Fruit fly (Drosophila melanogaster) whole organism, wandering third instar larva: ENCODE data around the gene Hrs.

Experiments
- CG9705 ChIP-seq: fragments of 200-800 bp; sonication (Bioruptor generic); optimal IDR thresholded peaks from 2 replicates; lab custom pipeline; 2018; ENCODE audit warnings: missing biosample characterization, mild to moderate bottlenecking, missing genetic modification characterization
- CrebA ChIP-seq: fragments of 200-800 bp; sonication (Bioruptor generic); optimal IDR thresholded peaks from 2 replicates; lab custom pipeline; 2016; ENCODE audit warnings: missing biosample characterization, mild to moderate bottlenecking, missing genetic modification characterization, borderline replicate concordance
- Dfd ChIP-seq: fragments of >200 bp; optimal IDR thresholded peaks from 2 replicates; lab custom pipeline; 2017; ENCODE audit warnings: missing biosample characterization, missing genetic modification characterization
- Dif ChIP-seq: fragments of 200-275, 200-300 bp; sonication (Bioruptor generic); optimal IDR thresholded peaks from 2 replicates; lab custom pipeline; 2018; ENCODE audit warnings: missing biosample characterization, missing genetic modification characterization; ENCODE audit not compliant: partially characterized antibody
- HLH106 ChIP-seq: fragments of 200-800 bp; optimal IDR thresholded peaks from 3 replicates; lab custom pipeline; 2019; ENCODE audit warnings: missing biosample characterization, mild to moderate bottlenecking, missing genetic modification characterization, moderate library complexity
- Jra ChIP-seq: sonication (Bioruptor generic); optimal IDR thresholded peaks from 2 replicates; lab custom pipeline; 2016; ENCODE audit warnings: missing biosample characterization, missing genetic modification characterization
- Myc ChIP-seq: fragments of >200 bp; optimal IDR thresholded peaks from 2 replicates; lab custom pipeline; 2017
- OdsH ChIP-seq: fragments of 200-800 bp; sonication (Bioruptor generic); optimal IDR thresholded peaks from 2 replicates; lab custom pipeline; 2016; ENCODE audit warnings: missing biosample characterization, mild to moderate bottlenecking, missing genetic modification characterization
- Rel ChIP-seq, 2 experiments: fragments of 200-800 bp; sonication (Bioruptor generic) in 1 of 2; optimal IDR thresholded peaks; 2 replicates in 1 of 2; 3 replicates in 1 of 2; lab custom pipeline; 2016 to 2019; ENCODE audit warnings: mild to moderate bottlenecking in 2 of 2, missing biosample characterization in 2 of 2, missing genetic modification characterization in 2 of 2, moderate library complexity in 1 of 2
- Vsx2 ChIP-seq: fragments of 200-300, 225-300 bp; sonication (Bioruptor generic); optimal IDR thresholded peaks from 2 replicates; lab custom pipeline; 2018; ENCODE audit warnings: missing biosample characterization, missing genetic modification characterization; ENCODE audit not compliant: partially characterized antibody
- brk ChIP-seq: fragments of 200-800 bp; sonication (Bioruptor generic); optimal IDR thresholded peaks from 2 replicates; lab custom pipeline; 2016; ENCODE audit warnings: missing biosample characterization, mild to moderate bottlenecking, missing genetic modification characterization
- dl ChIP-seq, 2 experiments: fragments of 175-275, 200-275 bp in 1 of 2; fragments of 200-275 bp in 1 of 2; sonication (Bioruptor generic); optimal IDR thresholded peaks; lab custom pipeline; 2018; ENCODE audit warnings: mild to moderate bottlenecking in 2 of 2, missing biosample characterization in 2 of 2, missing genetic modification characterization in 2 of 2, moderate library complexity in 2 of 2; ENCODE audit not compliant: partially characterized antibody in 2 of 2, insufficient read depth in 1 of 2
- dsf ChIP-seq: sonication (Bioruptor generic); optimal IDR thresholded peaks from 2 replicates; lab custom pipeline; 2016; ENCODE audit warnings: missing biosample characterization, missing genetic modification characterization, borderline replicate concordance
- ey ChIP-seq: fragments of 200-800 bp; sonication (Bioruptor generic); optimal IDR thresholded peaks from 2 replicates; lab custom pipeline; 2016; ENCODE audit warnings: missing biosample characterization, missing genetic modification characterization
- fru ChIP-seq: fragments of 200-800 bp; sonication (Bioruptor generic); optimal IDR thresholded peaks from 3 replicates; lab custom pipeline; 2016; ENCODE audit warnings: missing biosample characterization, mild to moderate bottlenecking, missing genetic modification characterization
- jim ChIP-seq: fragments of 175-275, 200-325 bp; sonication (Bioruptor generic); optimal IDR thresholded peaks from 2 replicates; lab custom pipeline; 2016; ENCODE audit warnings: missing biosample characterization, mild to moderate bottlenecking, missing genetic modification characterization
- lola ChIP-seq: fragments of >200 bp; optimal IDR thresholded peaks from 2 replicates; lab custom pipeline; 2017; ENCODE audit warnings: missing biosample characterization, missing genetic modification characterization
- pan ChIP-seq: fragments of >200 bp; optimal IDR thresholded peaks from 2 replicates; lab custom pipeline; 2017
- sage ChIP-seq: fragments of 200-800 bp; sonication (Bioruptor generic); optimal IDR thresholded peaks from 2 replicates; lab custom pipeline; 2016; ENCODE audit warnings: missing biosample characterization, mild to moderate bottlenecking, missing genetic modification characterization
- woc ChIP-seq: sonication (Bioruptor generic); optimal IDR thresholded peaks from 2 replicates; lab custom pipeline; 2016; ENCODE audit warnings: missing biosample characterization, mild to moderate bottlenecking, missing genetic modification characterization

Hrs gene

dm6 chr2L:2782790-2783189, 43.0 kb downstream of the Hrs start:
- TF ChIP-seq jim (GFP tag; lab: Kevin White, UChicago): no peak
- TF ChIP-seq lola (GFP tag; lab: Kevin White, UChicago): no peak
- TF ChIP-seq Jra (GFP tag; lab: Kevin White, UChicago): no peak
- TF ChIP-seq ey (GFP tag; lab: Kevin White, UChicago): no peak
- TF ChIP-seq fru (GFP tag; lab: Kevin White, UChicago): no peak
- TF ChIP-seq Dfd (GFP tag; lab: Kevin White, UChicago): no peak
- TF ChIP-seq Rel (GFP tag; optimal IDR thresholded peaks at IDR 0.05; lab: Kevin White, UChicago): no peak
- no peak for TF ChIP-seq Rel (tag; optimal IDR thresholded peaks at IDR 0.05; lab: Kevin White, UChicago)
- no peak for TF ChIP-seq dsf (GFP tag; lab: Kevin White, UChicago)
- TF ChIP-seq woc (GFP tag; lab: Kevin White, UChicago): no peak
- TF ChIP-seq OdsH (GFP tag; lab: Kevin White, UChicago): no peak
- no peak for TF ChIP-seq HLH106 (tag; lab: Kevin White, UChicago)
- TF ChIP-seq brk (GFP tag; lab: Kevin White, UChicago): no peak
- TF ChIP-seq Vsx2 (GFP tag; lab: Kevin White, UChicago): no peak
- TF ChIP-seq Myc (lab: Kevin White, UChicago): no peak
- TF ChIP-seq CG9705 (GFP tag; lab: Kevin White, UChicago): no peak
- no peak for TF ChIP-seq dl (GFP tag; optimal IDR thresholded peaks at IDR 0.05; lab: Kevin White, UChicago; ENCODE audit: insufficient read depth in 1 of 2, partially characterized antibody in 2 of 2)
- TF ChIP-seq sage (GFP tag; lab: Kevin White, UChicago): no peak
- TF ChIP-seq Dif: no peak
- TF ChIP-seq CrebA: no peak
- no peak for TF ChIP-seq pan (lab: Kevin White, UChicago)
